Fruit fly (Drosophila melanogaster) whole organism, embryonic: Measurements from ENCODE around the gene CG13250.

Source experiments
- Atf3 ChIP-seq: fragments of 200-800 bp; sonication (Bioruptor generic); optimal IDR thresholded peaks from 3 replicates; lab custom pipeline; 2016; ENCODE audit warnings: missing biosample characterization, missing genetic modification characterization
- Awh ChIP-seq: fragments of 200-800 bp; sonication (Bioruptor generic); IDR thresholded peaks from 2 replicates; pipeline ENCODE4, ENCODE4 v1.3.6; 2022; ENCODE audit warnings: missing biosample characterization, missing genetic modification characterization
- Blimp-1 ChIP-seq: fragments of 200-800 bp; sonication (Bioruptor generic); optimal IDR thresholded peaks from 3 replicates; lab custom pipeline; 2018; ENCODE audit warnings: missing biosample characterization, missing genetic modification characterization, mild to moderate bottlenecking, moderate library complexity, missing genetic modification reagents
- CG10147 ChIP-seq: fragments of 200-800 bp; sonication (Bioruptor generic); optimal IDR thresholded peaks from 2 replicates; lab custom pipeline; 2019; ENCODE audit warnings: missing biosample characterization, mild to moderate bottlenecking, missing genetic modification characterization, moderate library complexity
- CG1024 ChIP-seq: fragments of 200-800 bp; sonication (Bioruptor generic); IDR thresholded peaks from 2 replicates; pipeline ENCODE4 v1.3.6; 2022; ENCODE audit warnings: missing biosample characterization, missing genetic modification characterization
- CG15601 ChIP-seq: fragments of 200-800 bp; sonication (Bioruptor generic); optimal IDR thresholded peaks from 3 replicates; lab custom pipeline; 2019; ENCODE audit warnings: missing biosample characterization, mild to moderate bottlenecking, missing genetic modification characterization, moderate library complexity
- CG17186 ChIP-seq: fragments of 200-800 bp; sonication (Bioruptor generic); optimal IDR thresholded peaks from 3 replicates; lab custom pipeline; 2017; ENCODE audit warnings: missing biosample characterization, missing genetic modification reagents, missing genetic modification characterization
- CG18476 ChIP-seq: fragments of 200-800 bp; sonication (Bioruptor generic); optimal IDR thresholded peaks from 2 replicates; lab custom pipeline; 2016; ENCODE audit warnings: missing biosample characterization, mild to moderate bottlenecking, missing genetic modification characterization
- CG30020 ChIP-seq: fragments of 200-800 bp; optimal IDR thresholded peaks from 2 replicates; lab custom pipeline; 2019; ENCODE audit warnings: missing biosample characterization, mild to moderate bottlenecking, missing genetic modification characterization, moderate library complexity
- CG3065 ChIP-seq: fragments of 200-800 bp; sonication (Bioruptor generic); optimal IDR thresholded peaks from 2 replicates; lab custom pipeline; 2016; ENCODE audit warnings: missing biosample characterization, missing genetic modification characterization
- CG3838 ChIP-seq: fragments of 200-800 bp; sonication (Bioruptor generic); optimal IDR thresholded peaks from 3 replicates; lab custom pipeline; 2016; ENCODE audit warnings: missing biosample characterization, missing genetic modification characterization
- CG42726 ChIP-seq: fragments of 200-800 bp; sonication (Bioruptor generic); IDR thresholded peaks from 2 replicates; pipeline ENCODE4 v1.3.6; 2022; ENCODE audit warnings: missing biosample characterization, missing genetic modification characterization; ENCODE audit not compliant: partially characterized antibody
- CG6854 ChIP-seq: fragments of 200-800 bp; sonication (Bioruptor generic); optimal IDR thresholded peaks from 3 replicates; lab custom pipeline; 2017; ENCODE audit warnings: missing biosample characterization, mild to moderate bottlenecking, missing genetic modification characterization
- CTCF ChIP-seq: fragments of 200-800 bp; sonication (Bioruptor generic); optimal IDR thresholded peaks from 2 replicates; lab custom pipeline; 2017; ENCODE audit warnings: missing biosample characterization, mild to moderate bottlenecking, missing genetic modification characterization, moderate library complexity
- Chrac-16 ChIP-seq: fragments of 200-800 bp; sonication (Bioruptor generic); optimal IDR thresholded peaks from 3 replicates; lab custom pipeline; 2016; ENCODE audit warnings: missing biosample characterization, missing genetic modification characterization
- Doc3 ChIP-seq: fragments of 200-800 bp; sonication (Bioruptor generic); IDR thresholded peaks from 3 replicates; pipeline ENCODE4 v1.3.6; 2022; ENCODE audit warnings: missing biosample characterization, missing genetic modification characterization; ENCODE audit not compliant: partially characterized antibody
- Dp ChIP-seq: fragments of 200-800 bp; sonication (Bioruptor generic); optimal IDR thresholded peaks from 2 replicates; lab custom pipeline; 2018; ENCODE audit warnings: missing biosample characterization, mild to moderate bottlenecking, missing genetic modification characterization, moderate library complexity
- Drgx ChIP-seq: fragments of 200-800 bp; sonication (Bioruptor generic); IDR thresholded peaks from 2 replicates; pipeline ENCODE4 v1.3.6; 2022; ENCODE audit warnings: missing biosample characterization, missing genetic modification characterization
- HLH3B ChIP-seq: fragments of 200-800 bp; sonication (Bioruptor generic); IDR thresholded peaks from 2 replicates; pipeline ENCODE4 v1.3.6; 2022; ENCODE audit warnings: missing biosample characterization, missing genetic modification characterization
- HmgZ ChIP-seq: fragments of 200-800 bp; sonication (Bioruptor generic); optimal IDR thresholded peaks from 2 replicates; lab custom pipeline; 2018; ENCODE audit warnings: missing biosample characterization, mild to moderate bottlenecking, missing genetic modification characterization
- Mad ChIP-seq: fragments of 200-800 bp; sonication (Bioruptor generic); optimal IDR thresholded peaks from 2 replicates; lab custom pipeline; 2016; ENCODE audit warnings: missing biosample characterization, missing genetic modification characterization
- Max ChIP-seq: fragments of 200-800 bp; sonication (Bioruptor generic); optimal IDR thresholded peaks from 2 replicates; lab custom pipeline; 2016; ENCODE audit warnings: missing biosample characterization, mild to moderate bottlenecking, missing genetic modification characterization
- Mes4 ChIP-seq: fragments of 200-800 bp; sonication (Bioruptor generic); optimal IDR thresholded peaks from 2 replicates; lab custom pipeline; 2016; ENCODE audit warnings: missing biosample characterization, missing genetic modification characterization
- Nf-YB ChIP-seq: fragments of 200-800 bp; sonication (Bioruptor generic); optimal IDR thresholded peaks from 3 replicates; lab custom pipeline; 2019; ENCODE audit warnings: missing biosample characterization, mild to moderate bottlenecking, missing genetic modification characterization, moderate library complexity
- Scr ChIP-seq: fragments of 200-800 bp; sonication (Bioruptor generic); IDR thresholded peaks from 2 replicates; pipeline ENCODE4 v1.3.6; 2022; ENCODE audit warnings: missing biosample characterization, missing genetic modification characterization; ENCODE audit not compliant: partially characterized antibody
- Sox102F ChIP-seq: fragments of 200-800 bp; sonication (Bioruptor generic); optimal IDR thresholded peaks from 2 replicates; lab custom pipeline; 2018; ENCODE audit warnings: missing biosample characterization, mild to moderate bottlenecking, missing genetic modification characterization, moderate library complexity
- Trl ChIP-seq, 3 experiments: fragments of >200 bp in 2 of 3; fragments of 200-800 bp in 1 of 3; sonication (Bioruptor generic) in 1 of 3; optimal IDR thresholded peaks; 2 replicates in 1 of 3; 3 replicates in 2 of 3; lab custom pipeline; 2016 to 2017; ENCODE audit warnings: missing biosample characterization in 1 of 3, missing genetic modification characterization in 1 of 3
- amos ChIP-seq: fragments of 200-800 bp; sonication (Bioruptor generic); IDR thresholded peaks from 2 replicates; pipeline ENCODE4 v1.3.6; 2022; ENCODE audit warnings: missing biosample characterization, missing genetic modification characterization; ENCODE audit not compliant: partially characterized antibody
- ap ChIP-seq: fragments of 200-800 bp; sonication (Bioruptor generic); IDR thresholded peaks from 2 replicates; pipeline ENCODE4 v1.3.6; 2022; ENCODE audit warnings: missing biosample characterization, missing genetic modification characterization
- ato ChIP-seq: fragments of 200-800 bp; sonication (Bioruptor generic); IDR thresholded peaks from 2 replicates; pipeline ENCODE4 v1.3.6; 2022; ENCODE audit warnings: missing biosample characterization, missing genetic modification characterization; ENCODE audit not compliant: partially characterized antibody
- cad ChIP-seq: fragments of >200 bp; optimal IDR thresholded peaks from 2 replicates; lab custom pipeline; 2017; ENCODE audit warnings: missing biosample characterization, missing genetic modification characterization
- corto ChIP-seq: fragments of 200-800 bp; sonication (Bioruptor generic); optimal IDR thresholded peaks from 2 replicates; lab custom pipeline; 2016; ENCODE audit warnings: missing biosample characterization, mild to moderate bottlenecking, missing genetic modification characterization, moderate library complexity
- fd102C ChIP-seq: fragments of 200-800 bp; sonication (Bioruptor generic); optimal IDR thresholded peaks from 2 replicates; lab custom pipeline; 2018; ENCODE audit warnings: missing biosample characterization, mild to moderate bottlenecking, missing genetic modification characterization, moderate library complexity
- fd64A ChIP-seq: fragments of 200-800 bp; sonication (Bioruptor generic); optimal IDR thresholded peaks from 3 replicates; lab custom pipeline; 2018; ENCODE audit warnings: missing biosample characterization, mild to moderate bottlenecking, missing genetic modification characterization
- ken ChIP-seq: fragments of 200-800 bp; sonication (Bioruptor generic); IDR thresholded peaks from 3 replicates; pipeline ENCODE4 v1.3.6; 2022; ENCODE audit warnings: missing biosample characterization, missing genetic modification characterization
- klu ChIP-seq: fragments of 200-800 bp; sonication (Bioruptor generic); IDR thresholded peaks from 2 replicates; pipeline ENCODE4 v1.3.6; 2022; ENCODE audit warnings: missing biosample characterization, missing genetic modification characterization
- lab ChIP-seq: fragments of 200-800 bp; sonication (Bioruptor generic); optimal IDR thresholded peaks from 3 replicates; lab custom pipeline; 2017; ENCODE audit warnings: missing biosample characterization, missing genetic modification characterization, mild to moderate bottlenecking, moderate library complexity, missing genetic modification reagents
- lov ChIP-seq, 2 experiments: fragments of 200-800 bp in 1 of 2; fragments of >200 bp in 1 of 2; sonication (Bioruptor generic) in 1 of 2; IDR thresholded peaks in 1 of 2; optimal IDR thresholded peaks in 1 of 2; 2 replicates in 1 of 2; 3 replicates in 1 of 2; pipeline versions ENCODE4 v1.3.6 to Lab custom; 2017 to 2022; ENCODE audit warnings: missing biosample characterization in 1 of 2, missing genetic modification characterization in 1 of 2
- maf-S ChIP-seq: fragments of 200-800 bp; sonication (Bioruptor generic); optimal IDR thresholded peaks from 2 replicates; lab custom pipeline; 2016; ENCODE audit warnings: missing biosample characterization, missing genetic modification characterization
- onecut ChIP-seq: fragments of 200-800 bp; sonication (Bioruptor generic); IDR thresholded peaks from 2 replicates; pipeline ENCODE4 v1.3.6; 2022; ENCODE audit warnings: missing biosample characterization, missing genetic modification characterization
- pho ChIP-seq: fragments of 200-800 bp; sonication (Bioruptor generic); optimal IDR thresholded peaks from 2 replicates; lab custom pipeline; 2016; ENCODE audit warnings: missing biosample characterization, missing genetic modification characterization
- ro ChIP-seq: fragments of 200-800 bp; sonication (Bioruptor generic); IDR thresholded peaks from 2 replicates; pipeline ENCODE4 v1.3.6; 2022; ENCODE audit warnings: missing biosample characterization, missing genetic modification characterization
- scrt ChIP-seq: fragments of 200-800 bp; sonication (Bioruptor generic); optimal IDR thresholded peaks from 2 replicates; lab custom pipeline; 2018; ENCODE audit warnings: missing biosample characterization, mild to moderate bottlenecking, missing genetic modification characterization, moderate library complexity
- sens-2 ChIP-seq: fragments of 200-800 bp; sonication (Bioruptor generic); IDR thresholded peaks from 2 replicates; pipeline ENCODE4 v1.3.6; 2022; ENCODE audit warnings: missing biosample characterization, missing genetic modification characterization
- tgo ChIP-seq: fragments of 200-800 bp; sonication (Bioruptor generic); IDR thresholded peaks from 3 replicates; pipeline ENCODE4 v1.3.6; 2022; ENCODE audit warnings: missing biosample characterization, missing genetic modification characterization
- vfl ChIP-seq: fragments of 200-800 bp; sonication (Bioruptor generic); optimal IDR thresholded peaks from 2 replicates; lab custom pipeline; 2016; ENCODE audit warnings: missing biosample characterization, missing genetic modification characterization
- z ChIP-seq: fragments of 200-800 bp; sonication (Bioruptor generic); IDR thresholded peaks from 3 replicates; pipeline ENCODE4 v1.3.6; 2022; ENCODE audit warnings: missing biosample characterization, missing genetic modification characterization
- zfh2 ChIP-seq: fragments of 200-800 bp; sonication (Bioruptor generic); optimal IDR thresholded peaks from 2 replicates; lab custom pipeline; 2016; ENCODE audit warnings: missing biosample characterization, missing genetic modification characterization

The CG13250 gene

DNA sequence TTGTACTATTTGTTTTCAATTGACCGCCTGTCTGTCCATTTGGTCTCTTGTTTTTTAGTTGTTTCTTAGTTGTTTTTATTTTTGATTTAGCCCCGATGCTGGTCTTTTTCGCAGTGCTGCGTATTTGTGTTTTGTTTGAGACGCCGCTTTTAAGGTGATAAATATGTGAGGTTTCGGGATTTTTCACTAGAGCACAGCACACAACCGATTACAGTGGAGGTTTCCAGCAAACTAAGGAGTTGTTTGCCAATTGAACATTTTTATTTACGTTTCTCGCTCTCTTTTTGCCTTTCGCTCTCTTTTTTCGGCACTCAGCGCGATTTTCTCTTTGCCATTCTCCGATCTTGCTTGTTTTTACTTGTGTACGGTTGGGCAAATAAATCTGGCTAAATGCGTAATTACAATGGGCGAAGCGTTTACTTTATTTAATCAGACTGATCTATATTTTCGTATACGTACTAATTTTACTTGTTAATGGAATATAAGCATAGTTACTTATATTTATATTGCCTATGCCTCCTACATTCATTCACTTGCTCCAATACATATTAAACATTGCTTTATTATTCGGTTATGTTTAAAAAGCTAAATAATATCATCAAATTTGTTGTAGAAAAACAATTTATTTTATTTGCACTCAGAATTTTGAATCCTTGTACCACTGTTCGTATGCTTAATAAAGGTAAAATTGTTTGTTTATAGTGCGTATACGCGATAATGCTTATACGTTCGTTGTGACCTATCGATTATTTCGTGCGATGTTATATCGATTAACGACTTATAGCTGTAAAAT, 6.9 kb downstream of the CG13250 start, which contains the start of gene Rcd2 (continued):
- TF ChIP-seq CG18476 (GFP tag; lab: Kevin White, UChicago) = peak; percentile 67
- TF ChIP-seq Doc3 = peak; percentile 86; the same call in 2 of the 3 replicates
- TF ChIP-seq corto (GFP tag; lab: Kevin White, UChicago) = no peak
- peak; percentile 64; the same call in 1 of the 2 replicates for TF ChIP-seq Awh (GFP tag; lab: Robert Waterston, UW)
- peak; percentile 58; the same call in 1 of the 2 replicates for TF ChIP-seq HLH3B
- peak; percentile 16 for TF ChIP-seq CTCF (GFP tag; lab: Kevin White, UChicago)
- peak; percentile 43; the same call in 1 of the 2 replicates for TF ChIP-seq onecut (GFP tag; lab: Robert Waterston, UW)
- TF ChIP-seq Sox102F (GFP tag; lab: Kevin White, UChicago) = peak; percentile 84
- TF ChIP-seq Dp (GFP tag; lab: Kevin White, UChicago) = no peak
- TF ChIP-seq lab (GFP tag; lab: Kevin White, UChicago) = peak; percentile 94
- TF ChIP-seq Chrac-16 (GFP tag; lab: Kevin White, UChicago) = no peak
- peak; percentile 85 for TF ChIP-seq CG3838
- peak; percentile 92 for TF ChIP-seq CG6854 (GFP tag; lab: Kevin White, UChicago)
- peak; percentile 63 for TF ChIP-seq CG15601
- TF ChIP-seq Atf3 (GFP tag; lab: Kevin White, UChicago) = peak; percentile 17
- TF ChIP-seq ken (GFP tag; lab: Robert Waterston, UW) = no peak; the same call in 2 of the 3 replicates
- TF ChIP-seq CG17186 = peak; percentile 7
- TF ChIP-seq Trl (optimal IDR thresholded peaks at IDR 0.05; lab: Kevin White, UChicago) = peak; percentile 62 to 94
- TF ChIP-seq Trl (GFP tag; optimal IDR thresholded peaks at IDR 0.05; lab: Kevin White, UChicago) = peak; percentile 36
- peak; percentile 82 for TF ChIP-seq tgo (GFP tag; lab: Robert Waterston, UW)
- 0 out of 2 replicates have a peak, but pooled peaks have one; percentile 11 for TF ChIP-seq sens-2 (GFP tag; lab: Robert Waterston, UW)
- TF ChIP-seq Scr (GFP tag; lab: Robert Waterston, UW) = peak; percentile 89
- TF ChIP-seq scrt = peak; percentile 83
- TF ChIP-seq vfl (GFP tag; lab: Kevin White, UChicago) = peak; percentile 30
- TF ChIP-seq CG30020 (tag; lab: Kevin White, UChicago) = peak; percentile 44
- peak; percentile 89; the same call in 1 of the 2 replicates for TF ChIP-seq CG42726 (GFP tag; lab: Robert Waterston, UW)
- peak; percentile 64 for TF ChIP-seq klu (GFP tag; lab: Robert Waterston, UW)
- TF ChIP-seq Mad (GFP tag; lab: Kevin White, UChicago) = no peak
- TF ChIP-seq fd64A (GFP tag; lab: Kevin White, UChicago) = no peak
- TF ChIP-seq ap (GFP tag; lab: Robert Waterston, UW) = no peak
- peak; percentile 72 for TF ChIP-seq Nf-YB (GFP tag; lab: Kevin White, UChicago)
- no peak for TF ChIP-seq cad (GFP tag; lab: Kevin White, UChicago)
- TF ChIP-seq Drgx (GFP tag; lab: Robert Waterston, UW) = peak; percentile 78
- peak; percentile 79 for TF ChIP-seq ato (GFP tag; lab: Robert Waterston, UW)
- no peak for TF ChIP-seq CG3065 (GFP tag; lab: Kevin White, UChicago)
- no peak for TF ChIP-seq Mes4 (GFP tag; lab: Kevin White, UChicago)
- TF ChIP-seq fd102C (GFP tag; lab: Kevin White, UChicago) = peak; percentile 57
- peak; percentile 68 for TF ChIP-seq Blimp-1 (GFP tag; lab: Kevin White, UChicago)
- peak; percentile 94; the same call in 1 of the 2 replicates for TF ChIP-seq amos (GFP tag; lab: Robert Waterston, UW)
- peak; percentile 78 for TF ChIP-seq pho
- no peak for TF ChIP-seq ro (GFP tag; lab: Robert Waterston, UW)
- no peak for TF ChIP-seq z (GFP tag; lab: Robert Waterston, UW)
- TF ChIP-seq maf-S (GFP tag; lab: Kevin White, UChicago) = peak; percentile 55
- peak; percentile 93 for TF ChIP-seq CG10147 (GFP tag; lab: Kevin White, UChicago)
- TF ChIP-seq zfh2 = peak; percentile 44
- no peak for TF ChIP-seq Max
- no peak for TF ChIP-seq lov (optimal IDR thresholded peaks at IDR 0.05; lab: Kevin White, UChicago)
- peak; percentile 47; the same call in 1 of the 3 replicates for TF ChIP-seq lov (GFP tag; IDR thresholded peaks at IDR 0.05; lab: Robert Waterston, UW)
- peak; percentile 88 for TF ChIP-seq HmgZ
- no peak for TF ChIP-seq CG1024 (GFP tag; lab: Robert Waterston, UW)
